Worm (Caenorhabditis elegans): ENCODE data around the gene F42F12.3.

Gene F42F12.3

DNA sequence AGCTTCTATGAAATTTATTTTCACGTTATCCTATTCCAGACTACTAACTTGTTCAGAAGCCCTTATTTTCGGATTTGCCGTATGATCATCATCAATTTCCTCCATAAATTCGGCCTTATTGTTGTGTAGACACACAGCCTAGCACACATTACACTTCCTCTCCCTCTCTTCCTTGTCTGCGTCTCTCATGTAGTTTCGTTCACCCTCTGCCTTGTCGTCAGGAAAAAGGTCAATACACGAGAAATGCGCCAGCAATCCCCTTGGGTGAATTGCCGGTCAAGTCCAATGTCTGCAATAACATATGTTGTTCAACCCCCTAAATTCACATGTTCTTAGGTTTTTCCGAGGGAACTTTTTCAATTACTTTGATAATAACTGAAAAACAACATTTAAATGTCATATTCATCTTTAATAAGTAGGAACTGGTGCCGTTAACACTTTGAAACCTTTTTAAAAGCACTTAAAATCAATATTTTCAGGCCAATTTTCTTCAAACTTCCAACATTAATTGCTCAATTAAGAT, 43.5 kb downstream of the F42F12.3 start, which contains the start of gene F17E5.2:
Gene F17E5.2, plus strand, starts transcription at position 473 of the 523 bp plus-strand sequence.
- TF ChIP-seq nhr-129 (tag; optimal IDR thresholded peaks at IDR 0.05) (peak; percentile 99), nhr-21 (tag; optimal IDR thresholded peaks at IDR 0.05) (peak; percentile 93), elt-1 (tag; optimal IDR thresholded peaks at IDR 0.05) (no peak), ztf-1 (GFP tag; conservative IDR thresholded peaks at IDR 0.05) (no peak), peb-1 (tag; optimal IDR thresholded peaks at IDR 0.05) (no peak), ztf-4 (tag; optimal IDR thresholded peaks at IDR 0.05) (peak; percentile 87), nhr-23 (tag; optimal IDR thresholded peaks at IDR 0.05) (no peak), sma-3 (GFP tag; optimal IDR thresholded peaks at IDR 0.05) (peak; percentile 88), gmeb-1 (tag; optimal IDR thresholded peaks at IDR 0.05) (peak; percentile 86), snpc-4 (tag; optimal IDR thresholded peaks at IDR 0.05) (peak; percentile 83), crh-2 (tag; optimal IDR thresholded peaks at IDR 0.05) (peak; percentile 96), Y55F3AM.14 (GFP tag; optimal IDR thresholded peaks at IDR 0.05) (peak; percentile 77), nhr-12 (tag; optimal IDR thresholded peaks at IDR 0.05) (no peak), mab-5 (tag; optimal IDR thresholded peaks at IDR 0.05) (peak; percentile 92), ceh-16 (tag; optimal IDR thresholded peaks at IDR 0.05) (peak; percentile 46), ZK546.5 (tag; optimal IDR thresholded peaks at IDR 0.05) (no peak), alr-1 (tag; optimal IDR thresholded peaks at IDR 0.05) (no peak), mdl-1 (tag; optimal IDR thresholded peaks at IDR 0.05) (peak; percentile 25 to 80), sma-9 (GFP tag; optimal IDR thresholded peaks at IDR 0.05) (peak; percentile 97), sma-9 (tag; optimal IDR thresholded peaks at IDR 0.05) (no peak), mbf-1 (tag; optimal IDR thresholded peaks at IDR 0.05) (no peak), zag-1 (tag; optimal IDR thresholded peaks at IDR 0.05) (peak; percentile 80), ceh-82 (tag; optimal IDR thresholded peaks at IDR 0.05) (peak; percentile 33), skn-1 (tag; optimal IDR thresholded peaks at IDR 0.05) (peak; percentile 42), nhr-10 (tag; optimal IDR thresholded peaks at IDR 0.05) (peak; percentile 56), F13H6.1 (tag; optimal IDR thresholded peaks at IDR 0.05) (peak; percentile 97), lsy-2 (tag; optimal IDR thresholded peaks at IDR 0.05) (peak; percentile 83 to 93), sem-4 (tag; optimal IDR thresholded peaks at IDR 0.05) (peak; percentile 94), C34F6.9 (tag; optimal IDR thresholded peaks at IDR 0.05) (peak; percentile 98), dmd-4 (tag; optimal IDR thresholded peaks at IDR 0.05) (no peak), nhr-25 (tag; optimal IDR thresholded peaks at IDR 0.05) (peak; percentile 93), fos-1 (tag; optimal IDR thresholded peaks at IDR 0.05) (peak; percentile 92), nhr-77 (tag; optimal IDR thresholded peaks at IDR 0.05) (peak; percentile 53), elt-3 (tag; optimal IDR thresholded peaks at IDR 0.05) (no peak), nhr-11 (tag; optimal IDR thresholded peaks at IDR 0.05) (no peak), unc-62 (GFP tag; optimal IDR thresholded peaks at IDR 0.05) (peak; percentile 40), nhr-237 (tag; optimal IDR thresholded peaks at IDR 0.05) (no peak), ama-1 (optimal IDR thresholded peaks at IDR 0.05) (no peak), lin-13 (GFP tag; optimal IDR thresholded peaks at IDR 0.05) (peak; percentile 96), lin-39 (tag; optimal IDR thresholded peaks at IDR 0.05) (peak; percentile 37), egl-27 (tag; optimal IDR thresholded peaks at IDR 0.05) (peak; percentile 92), R02D3.7 (tag; optimal IDR thresholded peaks at IDR 0.05) (no peak), lin-11 (tag; optimal IDR thresholded peaks at IDR 0.05) (peak; percentile 81), unc-55 (GFP tag; optimal IDR thresholded peaks at IDR 0.05) (peak; percentile 96), ztf-11 (tag; optimal IDR thresholded peaks at IDR 0.05) (no peak), unc-39 (tag; optimal IDR thresholded peaks at IDR 0.05) (no peak), aly-2 (tag; optimal IDR thresholded peaks at IDR 0.05) (no peak), blmp-1 (tag; optimal IDR thresholded peaks at IDR 0.05; ENCODE audit: insufficient read depth) (peak; percentile 57), nhr-6 (tag; optimal IDR thresholded peaks at IDR 0.05) (peak; percentile 95)

Measured in whole organism, L2 larva.